Fruit fly (Drosophila melanogaster): ENCODE results near the gene Hsp26.
A peak's percentile ranks its signal among the peaks of the same experiment; 100 is the strongest.

Gene Hsp26

DNA sequence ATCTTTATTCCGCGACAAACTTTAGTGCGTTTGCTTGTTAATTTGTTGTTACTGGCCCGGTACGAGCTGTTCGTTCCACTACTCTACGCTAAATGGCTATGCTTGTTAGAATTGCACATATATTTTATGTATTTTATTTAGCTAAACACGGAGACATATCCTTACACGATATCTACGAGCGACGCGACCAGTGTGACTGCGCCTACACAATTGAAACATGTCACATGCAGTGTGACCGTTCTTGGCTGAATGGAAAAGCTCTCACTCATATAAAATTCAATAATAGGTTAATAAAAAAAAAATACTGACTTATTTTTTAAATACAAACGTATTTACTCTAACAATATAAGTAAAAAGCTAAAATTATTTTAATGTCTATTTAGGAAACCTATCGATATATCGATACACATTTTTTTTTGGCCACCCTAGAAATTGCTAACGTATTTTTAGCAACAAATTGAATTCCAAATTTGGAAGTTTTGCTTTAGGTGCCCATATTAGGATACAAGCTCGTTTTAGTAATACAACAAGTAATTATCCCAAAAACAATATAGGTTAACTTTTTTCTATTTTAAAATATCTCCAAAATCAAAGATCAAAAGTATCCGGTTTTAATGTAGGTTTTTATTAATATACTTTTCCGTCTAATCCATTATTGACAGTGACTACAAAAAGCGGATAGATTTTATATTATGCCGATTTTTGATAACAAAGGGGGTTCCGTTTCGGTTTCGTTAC is 22.0 kb upstream of the Hsp26 start, which contains the start of gene CG4080 (continued):
- TF ChIP-seq seq (GFP tag; IDR thresholded peaks at IDR 0.05) (no peak), D19B (GFP tag; optimal IDR thresholded peaks at IDR 0.05) (no peak), CG6689 (GFP tag; IDR thresholded peaks at IDR 0.05) (0 out of 2 replicates have a peak, but pooled peaks have one; percentile 18), Hr39 (optimal IDR thresholded peaks at IDR 0.05) (no peak), gro (GFP tag; optimal IDR thresholded peaks at IDR 0.05) (no peak), Deaf1 (tag; optimal IDR thresholded peaks at IDR 0.05) (peak; percentile 49), sna (GFP tag; IDR thresholded peaks at IDR 0.05; ENCODE audit: partially characterized antibody) (peak; percentile 78), CG3281 (GFP tag; optimal IDR thresholded peaks at IDR 0.05) (no peak), Elba2 (GFP tag; optimal IDR thresholded peaks at IDR 0.05) (no peak), sug (tag; optimal IDR thresholded peaks at IDR 0.05) (peak; percentile 22), disco-r (GFP tag; optimal IDR thresholded peaks at IDR 0.05) (peak; percentile 8), slou (GFP tag; optimal IDR thresholded peaks at IDR 0.05) (no peak), CG34422 (GFP tag; IDR thresholded peaks at IDR 0.05) (no peak; the same call in 2 of the 3 replicates), inv (GFP tag; IDR thresholded peaks at IDR 0.05; ENCODE audit: partially characterized antibody) (peak; percentile 73), Awh (GFP tag; IDR thresholded peaks at IDR 0.05) (no peak), Max (GFP tag; optimal IDR thresholded peaks at IDR 0.05) (peak; percentile 38), gcm (GFP tag; optimal IDR thresholded peaks at IDR 0.05) (peak; percentile 11), stwl (tag; optimal IDR thresholded peaks at IDR 0.05) (peak; percentile 86), CG10274 (GFP tag; optimal IDR thresholded peaks at IDR 0.05) (no peak), CG6654 (GFP tag; optimal IDR thresholded peaks at IDR 0.05) (no peak), CG17612 (GFP tag; IDR thresholded peaks at IDR 0.05) (no peak), tx (GFP tag; optimal IDR thresholded peaks at IDR 0.05) (no peak), klu (GFP tag; IDR thresholded peaks at IDR 0.05) (no peak), dimm (GFP tag; IDR thresholded peaks at IDR 0.05) (no peak), CG6683 (GFP tag; optimal IDR thresholded peaks at IDR 0.05) (no peak), CG10979 (tag; optimal IDR thresholded peaks at IDR 0.05) (no peak), CG11560 (tag; IDR thresholded peaks at IDR 0.05) (no peak), CTCF (GFP tag; optimal IDR thresholded peaks at IDR 0.05) (no peak), al (GFP tag; IDR thresholded peaks at IDR 0.05) (no peak), pfk (GFP tag; optimal IDR thresholded peaks at IDR 0.05) (no peak), eve (GFP tag; optimal IDR thresholded peaks at IDR 0.05) (peak in 1 of 2 experiments; percentile 53), sima (GFP tag; optimal IDR thresholded peaks at IDR 0.05) (no peak), Sox100B (GFP tag; optimal IDR thresholded peaks at IDR 0.05) (no peak), ap (GFP tag; IDR thresholded peaks at IDR 0.05) (no peak), ato (GFP tag; IDR thresholded peaks at IDR 0.05; ENCODE audit: partially characterized antibody) (0 out of 2 replicates have a peak, but pooled peaks have one; percentile 14), Usf (GFP tag; optimal IDR thresholded peaks at IDR 0.05) (no peak), Hand (GFP tag; optimal IDR thresholded peaks at IDR 0.05) (no peak), CG4820 (GFP tag; optimal IDR thresholded peaks at IDR 0.05) (no peak), ro (GFP tag; IDR thresholded peaks at IDR 0.05) (no peak), CG10366 (GFP tag; IDR thresholded peaks at IDR 0.05) (no peak), CG3163 (GFP tag; optimal IDR thresholded peaks at IDR 0.05) (no peak), gce (GFP tag; IDR thresholded peaks at IDR 0.05) (0 out of 3 replicates have a peak, but pooled peaks have one; percentile 5), Xbp1 (GFP tag; optimal IDR thresholded peaks at IDR 0.05) (peak; percentile 19), Antp (GFP tag; optimal IDR thresholded peaks at IDR 0.05) (no peak), CG15479 (GFP tag; optimal IDR thresholded peaks at IDR 0.05) (no peak), lmd (GFP tag; IDR thresholded peaks at IDR 0.05) (no peak), CG32532 (GFP tag; IDR thresholded peaks at IDR 0.05) (0 out of 2 replicates have a peak, but pooled peaks have one; percentile 7), Aef1 (GFP tag; IDR thresholded peaks at IDR 0.05) (no peak), nom (GFP tag; optimal IDR thresholded peaks at IDR 0.05) (no peak), CG8924 (tag; optimal IDR thresholded peaks at IDR 0.05) (peak; percentile 84), CG31388 (GFP tag; optimal IDR thresholded peaks at IDR 0.05) (no peak)
